Comparison of ENCODE assay signal across 2 fruit fly cellular contexts in genomic region chr3L:1652700-1653200, dm6.
TF ChIP-seq lines count a peak whose summit lies in the region.

Gene CG7970, plus strand, starts transcription at chr3L:1652750.
Gene Vta1, minus strand, starts transcription at chr3L:1652900.

TF ChIP-seq in whole organism, embryonic, 481 proteins besides CTCF, POLR2A, EP300 and RAD21 (continued from another document and continues in another):
- TF ChIP-seq vnd (GFP tag; IDR thresholded peaks at IDR 0.05; lab: Robert Waterston, UW; ENCODE audit: partially characterized antibody) (no peak), exex (tag; optimal IDR thresholded peaks at IDR 0.05; lab: Kevin White, UChicago) (no peak), CG18262 (tag; optimal IDR thresholded peaks at IDR 0.05; lab: Kevin White, UChicago) (no peak), CG3838 (GFP tag; optimal IDR thresholded peaks at IDR 0.05; lab: Kevin White, UChicago) (no peak), bsh (GFP tag; optimal IDR thresholded peaks at IDR 0.05; lab: Kevin White, UChicago) (peak in 1 of 2 experiments; percentile 74), CG32767 (GFP tag; IDR thresholded peaks at IDR 0.05; lab: Robert Waterston, UW) (no peak), Drgx (GFP tag; IDR thresholded peaks at IDR 0.05; lab: Robert Waterston, UW) (peak; percentile 63), YL-1 (GFP tag; optimal IDR thresholded peaks at IDR 0.05; lab: Kevin White, UChicago) (peak; percentile 68), E2f2 (GFP tag; IDR thresholded peaks at IDR 0.05; lab: Robert Waterston, UW) (peak; percentile 42; the same call in 1 of the 2 replicates), pzg (GFP tag; optimal IDR thresholded peaks at IDR 0.05; lab: Kevin White, UChicago) (peak; percentile 79), CG3847 (GFP tag; IDR thresholded peaks at IDR 0.05; lab: Robert Waterston, UW) (no peak), CG11398 (GFP tag; optimal IDR thresholded peaks at IDR 0.05; lab: Kevin White, UChicago) (no peak), MESR4 (GFP tag; optimal IDR thresholded peaks at IDR 0.05; lab: Kevin White, UChicago) (peak; percentile 68), br (optimal IDR thresholded peaks at IDR 0.05; lab: Kevin White, UChicago) (no peak), fru (optimal IDR thresholded peaks at IDR 0.05; lab: Kevin White, UChicago) (no peak), CG4617 (GFP tag; optimal IDR thresholded peaks at IDR 0.05; lab: Kevin White, UChicago; ENCODE audit: borderline replicate concordance) (peak; percentile 87), prd (optimal IDR thresholded peaks at IDR 0.05; lab: Kevin White, UChicago) (no peak), prd (GFP tag; IDR thresholded peaks at IDR 0.05; lab: Robert Waterston, UW) (no peak), CrebB (tag; optimal IDR thresholded peaks at IDR 0.05; lab: Kevin White, UChicago) (no peak), trem (tag; optimal IDR thresholded peaks at IDR 0.05; lab: Kevin White, UChicago) (peak; percentile 32), CG12155 (GFP tag; optimal IDR thresholded peaks at IDR 0.05; lab: Kevin White, UChicago) (no peak), otp (GFP tag; IDR thresholded peaks at IDR 0.05; lab: Robert Waterston, UW) (no peak), CG14710 (tag; optimal IDR thresholded peaks at IDR 0.05; lab: Kevin White, UChicago) (no peak), sna (GFP tag; IDR thresholded peaks at IDR 0.05; lab: Robert Waterston, UW; ENCODE audit: partially characterized antibody) (0 out of 2 replicates have a peak, but pooled peaks have one; percentile 23), CG5953 (GFP tag; IDR thresholded peaks at IDR 0.05; lab: Robert Waterston, UW) (no peak), CG10267 (tag; optimal IDR thresholded peaks at IDR 0.05; lab: Kevin White, UChicago) (peak; percentile 12), CG9797 (GFP tag; optimal IDR thresholded peaks at IDR 0.05; lab: Kevin White, UChicago) (peak; percentile 80), Dll (GFP tag; IDR thresholded peaks at IDR 0.05; lab: Robert Waterston, UW; ENCODE audit: partially characterized antibody) (0 out of 4 replicates have a peak, but pooled peaks have one; percentile 26), CG4404 (GFP tag; IDR thresholded peaks at IDR 0.05; lab: Robert Waterston, UW) (no peak), so (GFP tag; IDR thresholded peaks at IDR 0.05; lab: Robert Waterston, UW) (no peak), MBD-R2 (GFP tag; IDR thresholded peaks at IDR 0.05; lab: Robert Waterston, UW) (peak; percentile 82), sob (GFP tag; IDR thresholded peaks at IDR 0.05; lab: Robert Waterston, UW) (no peak), Med (GFP tag; lab: Kevin White, UChicago) (peak; percentile 56), caup (GFP tag; optimal IDR thresholded peaks at IDR 0.05; lab: Kevin White, UChicago; ENCODE audit: severe bottlenecking) (no peak), wor (GFP tag; IDR thresholded peaks at IDR 0.05; lab: Robert Waterston, UW) (no peak), CG10147 (GFP tag; optimal IDR thresholded peaks at IDR 0.05; lab: Kevin White, UChicago) (no peak), CG12659 (GFP tag; optimal IDR thresholded peaks at IDR 0.05; lab: Kevin White, UChicago) (no peak), Dip3 (GFP tag; optimal IDR thresholded peaks at IDR 0.05; lab: Kevin White, UChicago) (no peak), fd96Cb (tag; optimal IDR thresholded peaks at IDR 0.05; lab: Kevin White, UChicago) (no peak), Hr78 (GFP tag; optimal IDR thresholded peaks at IDR 0.05; lab: Kevin White, UChicago) (peak in 1 of 2 experiments; percentile 94), dysf (GFP tag; IDR thresholded peaks at IDR 0.05; lab: Robert Waterston, UW) (no peak), z (GFP tag; IDR thresholded peaks at IDR 0.05; lab: Robert Waterston, UW) (no peak), CG14050 (GFP tag; IDR thresholded peaks at IDR 0.05; lab: Robert Waterston, UW) (no peak), gce (GFP tag; IDR thresholded peaks at IDR 0.05; lab: Robert Waterston, UW) (no peak), CG16863 (GFP tag; optimal IDR thresholded peaks at IDR 0.05; lab: Kevin White, UChicago) (no peak), CG3726 (GFP tag; IDR thresholded peaks at IDR 0.05; lab: Robert Waterston, UW) (no peak), gfzf (GFP tag; optimal IDR thresholded peaks at IDR 0.05; lab: Kevin White, UChicago) (peak; percentile 85), ac (GFP tag; optimal IDR thresholded peaks at IDR 0.05; lab: Kevin White, UChicago) (no peak), CG1233 (GFP tag; optimal IDR thresholded peaks at IDR 0.05; lab: Kevin White, UChicago) (no peak), D (optimal IDR thresholded peaks at IDR 0.05; lab: Kevin White, UChicago) (peak; percentile 5), D (GFP tag; optimal IDR thresholded peaks at IDR 0.05; lab: Kevin White, UChicago) (no peak), Pdp1 (GFP tag; optimal IDR thresholded peaks at IDR 0.05; lab: Kevin White, UChicago) (peak in 1 of 2 experiments; percentile 24), Sin3A (optimal IDR thresholded peaks at IDR 0.05; lab: Kevin White, UChicago) (peak; percentile 47), Myb (GFP tag; optimal IDR thresholded peaks at IDR 0.05; lab: Kevin White, UChicago) (peak; percentile 13), Taf1 (GFP tag; IDR thresholded peaks at IDR 0.05; lab: Robert Waterston, UW) (no peak), CG14965 (GFP tag; optimal IDR thresholded peaks at IDR 0.05; lab: Kevin White, UChicago; ENCODE audit: borderline replicate concordance) (no peak), bbx (GFP tag; IDR thresholded peaks at IDR 0.05; lab: Robert Waterston, UW; ENCODE audit: partially characterized antibody) (0 out of 2 replicates have a peak, but pooled peaks have one; percentile 47), HmgZ (tag; optimal IDR thresholded peaks at IDR 0.05; lab: Kevin White, UChicago) (peak; percentile 64), PHDP (tag; optimal IDR thresholded peaks at IDR 0.05; lab: Kevin White, UChicago) (no peak), Hr51 (GFP tag; optimal IDR thresholded peaks at IDR 0.05; lab: Kevin White, UChicago) (no peak), CG6791 (GFP tag; IDR thresholded peaks at IDR 0.05; lab: Robert Waterston, UW; ENCODE audit: partially characterized antibody) (0 out of 3 replicates have a peak, but pooled peaks have one; percentile 36), BEAF-32 (GFP tag; optimal IDR thresholded peaks at IDR 0.05; lab: Kevin White, UChicago) (peak; percentile 8), Trl (optimal IDR thresholded peaks at IDR 0.05; lab: Kevin White, UChicago) (peak in 1 of 2 experiments; percentile 22), Trl (GFP tag; optimal IDR thresholded peaks at IDR 0.05; lab: Kevin White, UChicago) (no peak), Oli (tag; optimal IDR thresholded peaks at IDR 0.05; lab: Kevin White, UChicago) (no peak), nom (GFP tag; optimal IDR thresholded peaks at IDR 0.05; lab: Kevin White, UChicago) (peak; percentile 98)

TF ChIP-seq in whole organism, prepupa, 60 proteins besides CTCF, POLR2A, EP300 and RAD21 (continued from another document):
- TF ChIP-seq Lpt (GFP tag; optimal IDR thresholded peaks at IDR 0.05; lab: Kevin White, UChicago) (peak; percentile 42), CG4318 (GFP tag; optimal IDR thresholded peaks at IDR 0.05; lab: Kevin White, UChicago) (no peak), CG16779 (tag; optimal IDR thresholded peaks at IDR 0.05; lab: Kevin White, UChicago) (peak; percentile 75), vri (GFP tag; optimal IDR thresholded peaks at IDR 0.05; lab: Kevin White, UChicago) (no peak), salr (GFP tag; optimal IDR thresholded peaks at IDR 0.05; lab: Kevin White, UChicago) (peak in 1 of 2 experiments; percentile 45), Hr39 (GFP tag; optimal IDR thresholded peaks at IDR 0.05; lab: Kevin White, UChicago) (no peak), Sox14 (GFP tag; optimal IDR thresholded peaks at IDR 0.05; lab: Kevin White, UChicago) (no peak), CG7368 (GFP tag; optimal IDR thresholded peaks at IDR 0.05; lab: Kevin White, UChicago) (peak; percentile 9), CG32006 (GFP tag; optimal IDR thresholded peaks at IDR 0.05; lab: Kevin White, UChicago) (no peak), dsx (GFP tag; optimal IDR thresholded peaks at IDR 0.05; lab: Kevin White, UChicago; ENCODE audit: poor library complexity, severe bottlenecking) (no peak), eg (GFP tag; IDR thresholded peaks at IDR 0.05; lab: Robert Waterston, UW) (peak; percentile 80), net (GFP tag; optimal IDR thresholded peaks at IDR 0.05; lab: Kevin White, UChicago) (peak; percentile 79), CG6276 (GFP tag; optimal IDR thresholded peaks at IDR 0.05; lab: Kevin White, UChicago) (peak; percentile 90)
